Fruit fly (Drosophila melanogaster) S2 (cell line): ENCODE results near the gene Cyp313a4.

Experiments used
- CG8478 ChIP-seq: fragments of >200 bp; optimal IDR thresholded peaks from 2 replicates; lab custom pipeline; 2018
- CTCF ChIP-seq, 2 experiments: fragments of >200 bp; optimal IDR thresholded peaks; 2 replicates each; lab custom pipeline; 2018

Cyp313a4 gene

DNA sequence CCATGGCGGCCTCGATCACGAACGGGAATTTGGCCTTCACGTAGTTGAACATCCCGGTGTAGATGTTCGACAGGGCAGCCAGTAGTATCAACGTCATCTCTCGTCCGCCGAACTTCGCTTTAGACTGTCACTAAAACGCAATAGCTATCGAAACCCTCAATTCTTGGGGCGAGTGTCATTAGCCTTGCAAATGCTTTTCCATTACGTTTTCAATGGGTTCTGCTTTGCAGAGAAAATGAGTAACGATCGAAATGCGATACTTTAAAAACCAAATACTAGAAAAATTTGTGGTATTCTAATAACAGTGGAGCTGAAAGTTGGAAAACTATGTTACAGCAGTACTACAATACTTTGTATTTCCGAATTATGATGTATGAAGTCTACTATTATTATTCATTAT is 5.0 kb downstream of the Cyp313a4 start, which contains the start of gene CG43630:
Gene CG43630, minus strand, starts transcription at position 101 of the 400 bp plus-strand sequence.
- TF ChIP-seq CG8478 (lab: Kevin White, UChicago) (no peak), CTCF (optimal IDR thresholded peaks at IDR 0.05; lab: Kevin White, UChicago) (no peak)

dm6 chr3R:12674041-12674623 is 7.0 kb downstream of the Cyp313a4 start, which contains the start of gene Gnmt:
TSS of gene Gnmt (plus strand) at chr3R:12674608.
- TF ChIP-seq CTCF (optimal IDR thresholded peaks at IDR 0.05; lab: Kevin White, UChicago) = no peak
- no peak for TF ChIP-seq CG8478 (lab: Kevin White, UChicago)

dm6 chr3R:12666206-12666834 is 14.9 kb downstream of the Cyp313a4 start:
- TF ChIP-seq CTCF (optimal IDR thresholded peaks at IDR 0.05; lab: Kevin White, UChicago) (no peak), CG8478 (lab: Kevin White, UChicago) (no peak)

DNA sequence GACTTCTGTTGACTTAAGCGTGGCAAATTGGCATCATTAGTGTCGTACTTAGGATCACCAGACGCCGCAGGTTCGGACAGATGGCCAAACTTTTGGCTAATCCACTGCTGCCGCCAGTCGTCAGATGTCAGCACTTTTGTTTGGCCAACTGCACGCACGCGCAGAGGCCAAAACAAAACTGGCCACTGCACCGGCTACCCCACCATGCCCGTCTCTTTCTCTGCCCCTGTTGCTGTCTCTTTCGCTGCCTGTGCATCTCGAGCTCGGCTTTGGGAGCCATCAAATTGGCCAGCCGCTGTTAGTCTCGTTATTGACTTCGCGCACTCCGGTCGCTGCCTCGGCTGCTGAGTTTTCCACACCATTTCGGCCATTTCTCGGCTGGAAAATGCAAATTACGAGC is 18.6 kb downstream of the Cyp313a4 start, which contains the start of gene CG14395:
Gene CG14395, plus strand, starts transcription at position 301 of the 400 bp plus-strand sequence.
- TF ChIP-seq CTCF (optimal IDR thresholded peaks at IDR 0.05; lab: Kevin White, UChicago) (no peak), CG8478 (lab: Kevin White, UChicago) (no peak)

DNA sequence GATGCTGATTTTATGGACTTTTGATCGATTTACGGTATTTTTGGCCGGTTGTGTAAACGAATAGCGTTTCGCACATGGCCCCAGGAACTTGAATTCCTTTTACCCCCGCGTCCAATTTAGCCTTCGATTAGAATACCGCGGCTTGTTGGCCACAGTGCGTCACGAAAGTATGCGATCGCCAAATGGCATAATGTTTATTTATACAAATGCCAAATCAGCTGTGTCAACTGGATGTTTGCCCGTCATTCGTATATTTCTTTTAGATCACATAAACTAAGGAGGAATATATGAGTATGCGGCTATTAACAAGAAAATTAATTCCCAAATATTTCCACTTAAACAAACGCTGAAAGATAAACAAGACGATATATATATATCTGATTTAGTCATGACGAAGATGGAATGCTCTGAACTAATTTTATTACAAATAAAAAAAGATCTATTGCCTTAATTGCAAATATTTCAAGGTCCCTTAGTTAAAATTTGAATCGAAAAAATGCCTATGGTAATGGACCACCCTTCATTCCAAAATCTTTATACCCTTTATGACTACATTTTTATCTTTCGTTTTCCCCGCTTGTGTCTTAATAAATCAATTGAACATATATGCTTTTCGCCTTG is 24.1 kb downstream of the Cyp313a4 start:
- no peak for TF ChIP-seq CG8478 (lab: Kevin White, UChicago)
- TF ChIP-seq CTCF (optimal IDR thresholded peaks at IDR 0.05; lab: Kevin White, UChicago) = no peak

DNA sequence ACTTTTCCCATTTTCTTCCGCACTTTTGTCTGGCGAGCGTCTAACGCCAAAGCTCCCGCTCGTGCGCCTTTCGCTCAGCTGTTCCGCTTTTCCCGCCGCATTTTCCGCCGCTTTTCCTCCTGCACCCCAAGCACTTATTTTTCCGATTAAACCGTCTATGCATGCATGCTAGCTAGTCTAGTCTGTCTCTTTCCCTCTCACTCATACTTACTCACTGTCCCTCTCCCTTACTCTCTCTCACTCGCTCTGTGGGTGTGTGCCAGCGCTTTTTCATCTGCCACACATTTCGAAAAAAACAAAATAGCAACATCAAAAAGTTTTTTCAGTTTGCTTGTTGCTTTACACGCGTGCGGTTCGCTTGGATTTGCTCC is 26.9 kb downstream of the Cyp313a4 start, which contains the start of gene CG6225:
Gene CG6225, plus strand, starts transcription at position 325 of the 371 bp plus-strand sequence.
- no peak for TF ChIP-seq CTCF (optimal IDR thresholded peaks at IDR 0.05; lab: Kevin White, UChicago)
- TF ChIP-seq CG8478 (lab: Kevin White, UChicago) = no peak

- TF ChIP-seq CTCF (optimal IDR thresholded peaks at IDR 0.05; lab: Kevin White, UChicago) = no peak
- no peak for TF ChIP-seq CG8478 (lab: Kevin White, UChicago)
Observed at dm6 chr3R:12653511-12654252, 27.5 kb downstream of the Cyp313a4 start.

DNA sequence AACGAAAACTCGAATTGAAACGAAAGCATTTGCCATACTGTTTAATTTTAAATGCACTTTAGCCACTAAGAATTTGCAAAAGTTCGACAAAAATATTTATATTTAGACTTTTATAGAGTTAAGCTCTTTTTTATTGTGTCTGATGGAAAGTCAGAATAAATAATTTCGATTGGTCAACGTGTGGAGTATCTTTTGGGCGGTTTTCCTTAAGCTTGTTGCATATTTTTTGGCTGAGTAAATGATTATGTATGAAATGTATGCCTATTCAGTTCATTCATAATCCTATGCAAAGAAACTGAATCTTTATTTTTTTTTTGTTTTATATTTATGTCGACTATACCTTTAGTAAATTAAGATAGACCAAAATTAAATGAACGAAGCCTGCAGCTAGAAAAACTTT is 28.4 kb downstream of the Cyp313a4 start:
- TF ChIP-seq CTCF (optimal IDR thresholded peaks at IDR 0.05; lab: Kevin White, UChicago) (no peak), CG8478 (lab: Kevin White, UChicago) (no peak)

DNA sequence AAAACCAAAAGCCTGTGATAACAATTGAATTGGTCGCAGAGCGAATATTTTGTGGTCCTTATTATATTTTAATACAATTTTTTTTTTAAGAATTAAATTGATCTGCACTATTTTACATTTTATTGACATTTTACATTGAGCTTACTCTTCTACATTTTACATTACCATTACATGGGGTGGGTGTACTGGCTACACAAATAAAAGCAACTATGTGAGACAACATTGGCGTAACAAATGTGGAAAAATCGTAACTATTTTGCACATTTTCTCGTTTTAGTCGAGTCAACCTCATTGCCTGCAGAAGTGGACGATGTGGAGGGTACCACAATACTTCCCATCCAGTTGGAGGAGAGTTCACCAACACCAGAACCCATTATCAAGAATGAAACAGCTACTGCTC is 30.6 kb downstream of the Cyp313a4 start:
- TF ChIP-seq CG8478 (lab: Kevin White, UChicago) (no peak), CTCF (optimal IDR thresholded peaks at IDR 0.05; lab: Kevin White, UChicago) (peak; percentile 67 to 77)

DNA sequence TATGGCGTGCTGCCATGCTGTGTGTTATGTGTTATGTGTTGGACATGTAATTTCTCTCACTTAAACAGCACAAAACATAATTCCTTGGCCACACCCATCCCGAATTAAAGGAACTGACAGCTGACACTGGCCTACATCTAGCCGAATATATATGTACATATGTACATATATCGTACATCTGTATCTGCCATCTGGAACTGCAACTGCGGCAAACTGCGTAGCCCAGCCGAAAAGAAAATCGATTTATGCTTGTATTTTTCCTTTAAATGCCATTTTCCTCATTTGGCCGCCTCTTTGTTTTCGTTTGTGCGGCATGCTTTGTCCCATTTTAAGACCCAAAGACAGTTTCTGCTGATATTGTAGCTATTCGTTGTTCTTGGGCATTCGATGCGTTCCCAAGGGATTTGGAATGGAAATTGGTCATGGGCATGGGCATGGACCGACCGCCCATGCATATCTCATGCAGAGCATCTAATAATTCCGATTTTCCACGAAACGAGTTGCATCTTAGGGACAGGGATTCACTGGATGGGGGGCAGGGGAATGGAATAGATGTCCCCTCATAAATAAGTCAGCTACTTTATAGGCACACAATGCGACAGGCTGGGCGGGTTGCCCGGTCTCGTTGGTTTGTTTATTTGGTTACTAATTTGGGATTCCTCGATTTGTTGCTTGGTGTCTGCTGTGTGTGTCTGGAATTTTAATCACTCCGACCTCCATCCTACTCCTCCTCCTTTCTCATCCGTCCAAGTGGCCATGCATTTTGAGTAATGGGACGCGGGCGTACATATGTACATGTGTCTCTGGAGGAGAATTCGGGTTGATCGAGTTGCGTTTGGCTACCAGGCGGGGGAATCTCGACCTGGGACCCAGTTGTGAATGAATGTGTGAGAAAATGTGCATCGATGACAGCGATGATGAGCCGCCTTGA is 31.8 kb downstream of the Cyp313a4 start:
- no peak for TF ChIP-seq CG8478 (lab: Kevin White, UChicago)
- no peak for TF ChIP-seq CTCF (optimal IDR thresholded peaks at IDR 0.05; lab: Kevin White, UChicago)

dm6 chr3R:12647954-12648353 is 33.2 kb downstream of the Cyp313a4 start, which contains the start of gene Dtg:
TSS of gene Dtg (plus strand) at chr3R:12648058.
- TF ChIP-seq CG8478 (lab: Kevin White, UChicago) (no peak), CTCF (optimal IDR thresholded peaks at IDR 0.05; lab: Kevin White, UChicago) (no peak)

DNA sequence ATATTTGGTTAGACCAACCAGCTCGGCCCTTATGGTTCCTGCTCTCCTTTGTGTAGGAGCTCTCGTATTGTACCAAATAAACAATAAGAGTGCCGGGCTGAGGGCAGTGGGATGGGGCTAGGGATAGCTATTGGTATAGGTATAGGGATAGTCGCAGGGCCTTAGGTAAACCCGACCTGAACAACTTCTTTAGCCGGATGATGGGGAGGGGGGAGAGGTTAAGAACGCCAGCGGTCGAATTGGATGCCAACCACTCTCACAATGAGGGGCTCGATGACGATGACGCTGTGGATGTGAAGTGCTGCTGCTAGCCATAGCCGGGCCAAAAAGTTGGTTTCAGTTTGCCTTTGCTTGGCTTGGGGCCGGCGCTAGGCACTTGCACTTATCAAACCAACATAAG is 33.8 kb downstream of the Cyp313a4 start:
- TF ChIP-seq CG8478 (lab: Kevin White, UChicago) = no peak
- no peak for TF ChIP-seq CTCF (optimal IDR thresholded peaks at IDR 0.05; lab: Kevin White, UChicago)

DNA sequence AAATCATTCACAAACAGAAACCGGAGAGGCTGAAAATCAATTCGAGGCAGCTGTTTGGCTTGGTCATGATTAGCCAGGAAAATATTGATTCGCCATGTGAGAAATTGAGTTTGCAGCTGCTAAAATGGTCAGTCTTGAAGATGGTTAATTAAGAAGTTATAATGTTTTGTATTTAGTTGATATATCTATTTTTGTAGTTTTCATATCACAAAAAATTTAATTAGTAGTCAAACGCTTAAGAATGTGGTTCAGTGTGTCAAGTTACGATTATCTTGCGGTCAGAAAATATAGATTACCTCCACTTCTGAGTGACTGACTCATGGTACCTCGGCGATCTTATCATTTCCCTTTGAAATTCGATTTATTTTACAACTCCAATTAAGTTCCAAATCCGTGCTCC is 34.2 kb downstream of the Cyp313a4 start:
- TF ChIP-seq CTCF (optimal IDR thresholded peaks at IDR 0.05; lab: Kevin White, UChicago) (no peak), CG8478 (lab: Kevin White, UChicago) (no peak)
